Worm (Caenorhabditis elegans) whole organism, L3 larva: ENCODE data around the gene ZK673.6.
A peak's percentile ranks its signal among the peaks of the same experiment; 100 is the strongest.
"Not testable (repeated sequence)": the region's sequence is repeated elsewhere in the genome, so short reads cannot be mapped to it uniquely, and the experiment has no call there.

Experiments used
- R02D3.7 ChIP-seq: fragments of 150-350 bp; optimal IDR thresholded peaks from 2 replicates; lab custom pipeline; 2014; ENCODE audit warnings: missing biosample characterization, missing genetic modification characterization
- ZK546.5 ChIP-seq: sonication (generic microtip); optimal IDR thresholded peaks from 2 replicates; lab custom pipeline; 2017; ENCODE audit warnings: missing biosample characterization, missing genetic modification characterization
- aly-2 ChIP-seq: fragments of 150-350 bp; optimal IDR thresholded peaks from 2 replicates; lab custom pipeline; 2014; ENCODE audit warnings: missing biosample characterization, missing genetic modification characterization
- ama-1 ChIP-seq: fragments of 150-350 bp; optimal IDR thresholded peaks from 2 replicates; lab custom pipeline; 2018
- ceh-16 ChIP-seq: sonication (generic microtip); optimal IDR thresholded peaks from 2 replicates; lab custom pipeline; 2017; ENCODE audit warnings: missing biosample characterization, missing genetic modification characterization
- ceh-28 ChIP-seq: fragments of 150-350 bp; optimal IDR thresholded peaks from 2 replicates; lab custom pipeline; 2014; ENCODE audit warnings: missing biosample characterization, missing genetic modification reagents, missing genetic modification characterization
- ceh-82 ChIP-seq: fragments of 150-350 bp; optimal IDR thresholded peaks from 2 replicates; lab custom pipeline; 2014; ENCODE audit warnings: missing biosample characterization, missing genetic modification characterization
- ceh-9 ChIP-seq: sonication (generic microtip); optimal IDR thresholded peaks from 2 replicates; lab custom pipeline; 2018; ENCODE audit warnings: missing biosample characterization, missing genetic modification characterization
- daf-12 ChIP-seq: fragments of 150-350 bp; optimal IDR thresholded peaks from 2 replicates; lab custom pipeline; 2014; ENCODE audit warnings: missing biosample characterization, missing genetic modification reagents, missing genetic modification characterization
- egl-5 ChIP-seq: fragments of 150-350 bp; optimal IDR thresholded peaks from 2 replicates; lab custom pipeline; 2017; ENCODE audit warnings: missing biosample characterization, missing genetic modification reagents, missing genetic modification characterization, inconsistent platforms
- elt-1 ChIP-seq: fragments of 150-350 bp; optimal IDR thresholded peaks from 2 replicates; lab custom pipeline; 2014; ENCODE audit warnings: missing biosample characterization, missing genetic modification characterization
- elt-3 ChIP-seq, 3 experiments: fragments of 150-350 bp in 1 of 3; sonication (generic microtip) in 2 of 3; optimal IDR thresholded peaks; 2 replicates in 2 of 3; 4 replicates in 1 of 3; lab custom pipeline; 2014 to 2017; ENCODE audit warnings: missing biosample characterization in 3 of 3, missing genetic modification characterization in 3 of 3
- hmg-11 ChIP-seq: sonication (generic microtip); optimal IDR thresholded peaks from 2 replicates; lab custom pipeline; 2016; ENCODE audit warnings: missing genetic modification characterization, missing compliant biosample characterization
- jun-1 ChIP-seq: fragments of 150-350 bp; optimal IDR thresholded peaks from 2 replicates; lab custom pipeline; 2014; ENCODE audit warnings: missing biosample characterization, missing genetic modification reagents, missing genetic modification characterization
- lin-15B ChIP-seq: fragments of 150-350 bp; optimal IDR thresholded peaks from 2 replicates; lab custom pipeline; 2014; ENCODE audit warnings: missing biosample characterization, missing genetic modification characterization
- lin-39 ChIP-seq: fragments of 150-350 bp; optimal IDR thresholded peaks from 2 replicates; lab custom pipeline; 2018; ENCODE audit warnings: missing biosample characterization, missing genetic modification reagents, missing genetic modification characterization
- lsy-12 ChIP-seq: sonication (generic microtip); optimal IDR thresholded peaks from 2 replicates; lab custom pipeline; 2016; ENCODE audit warnings: mild to moderate bottlenecking, missing genetic modification characterization, missing compliant biosample characterization
- mdl-1 ChIP-seq: fragments of 150-350 bp; optimal IDR thresholded peaks from 2 replicates; lab custom pipeline; 2014; ENCODE audit warnings: missing biosample characterization, missing genetic modification characterization
- nfya-1 ChIP-seq: sonication (generic microtip); optimal IDR thresholded peaks from 2 replicates; lab custom pipeline; 2017; ENCODE audit warnings: missing genetic modification characterization, mild to moderate bottlenecking, missing compliant biosample characterization, antibody characterized with exemption, moderate library complexity; ENCODE audit not compliant: insufficient read depth
- nhr-12 ChIP-seq: fragments of 150-350 bp; optimal IDR thresholded peaks from 2 replicates; lab custom pipeline; 2014; ENCODE audit warnings: missing biosample characterization, missing genetic modification characterization
- nhr-23 ChIP-seq: fragments of 150-350 bp; optimal IDR thresholded peaks from 2 replicates; lab custom pipeline; 2014; ENCODE audit warnings: missing biosample characterization, missing genetic modification reagents, missing genetic modification characterization
- nhr-25 ChIP-seq: sonication (generic microtip); optimal IDR thresholded peaks from 2 replicates; lab custom pipeline; 2017; ENCODE audit warnings: missing biosample characterization, missing genetic modification characterization
- nhr-28 ChIP-seq: fragments of 150-350 bp; optimal IDR thresholded peaks from 2 replicates; lab custom pipeline; 2014; ENCODE audit warnings: missing biosample characterization, missing genetic modification characterization
- nhr-43 ChIP-seq: sonication (generic microtip); optimal IDR thresholded peaks from 2 replicates; lab custom pipeline; 2016; ENCODE audit warnings: mild to moderate bottlenecking, missing genetic modification characterization, missing compliant biosample characterization; ENCODE audit not compliant: poor library complexity, severe bottlenecking
- nhr-76 ChIP-seq: fragments of 150-350 bp; sonication (generic microtip); optimal IDR thresholded peaks from 5 replicates; lab custom pipeline; 2014; ENCODE audit warnings: missing biosample characterization, missing genetic modification characterization
- pha-4 ChIP-seq: fragments of 150-350 bp; optimal IDR thresholded peaks from 2 replicates; lab custom pipeline; 2014; ENCODE audit warnings: missing biosample characterization, missing genetic modification reagents, missing genetic modification characterization
- pqm-1 ChIP-seq: fragments of 150-350 bp; optimal IDR thresholded peaks from 2 replicates; lab custom pipeline; 2017; ENCODE audit warnings: missing biosample characterization, missing genetic modification characterization, inconsistent platforms
- skn-1 ChIP-seq: fragments of 150-350 bp; optimal IDR thresholded peaks from 2 replicates; lab custom pipeline; 2014; ENCODE audit warnings: missing biosample characterization, missing genetic modification characterization
- tbx-2 ChIP-seq: sonication (generic microtip); optimal IDR thresholded peaks from 2 replicates; lab custom pipeline; 2016; ENCODE audit warnings: mild to moderate bottlenecking, missing genetic modification characterization, missing compliant biosample characterization
- unc-62 ChIP-seq: fragments of 150-350 bp; sonication (generic microtip); optimal IDR thresholded peaks from 4 replicates; lab custom pipeline; 2014; ENCODE audit warnings: missing biosample characterization, missing genetic modification reagents, missing genetic modification characterization
- ztf-11 ChIP-seq: fragments of 150-350 bp; optimal IDR thresholded peaks from 2 replicates; lab custom pipeline; 2014; ENCODE audit warnings: missing biosample characterization, missing genetic modification characterization
- ztf-4 ChIP-seq: fragments of 150-350 bp; optimal IDR thresholded peaks from 2 replicates; lab custom pipeline; 2014; ENCODE audit warnings: missing biosample characterization, missing genetic modification characterization

ZK673.6 gene

DNA sequence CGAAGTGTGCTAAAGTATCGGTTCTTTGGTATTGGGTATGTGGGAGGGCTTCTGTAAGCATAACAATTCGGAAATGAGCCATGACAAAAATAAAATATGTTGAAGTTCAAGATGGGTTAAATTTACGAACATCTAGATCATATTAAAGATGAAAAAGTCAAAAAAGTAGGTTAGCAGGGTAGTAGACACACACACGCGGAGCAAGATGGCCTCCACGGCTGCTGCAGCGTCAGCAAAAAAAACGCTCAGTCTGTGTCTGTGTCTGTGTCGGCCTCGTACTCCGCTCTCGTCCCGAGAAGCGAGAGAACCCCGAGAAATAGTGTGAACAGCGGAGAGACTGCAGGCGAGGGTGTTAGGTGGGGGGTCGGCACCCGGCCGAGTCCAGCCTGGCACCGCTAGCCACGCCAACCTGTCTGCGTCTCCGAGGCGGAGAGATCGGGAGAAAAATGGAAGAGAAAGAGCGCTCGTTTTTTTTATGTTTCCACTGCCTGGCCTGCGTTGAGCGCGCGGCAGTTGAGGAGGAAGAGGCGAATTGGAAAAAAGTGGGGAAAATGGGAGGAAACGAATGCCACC is 38.4 kb upstream of the ZK673.6 start, which contains the start of gene myrf-1 (continued):
- TF ChIP-seq tbx-2 (tag; lab: Kevin White, UChicago): peak; percentile 88
- peak; percentile 85 for TF ChIP-seq egl-5

- TF ChIP-seq nhr-23 (tag; lab: Kevin White, UChicago): peak; percentile 55
- no peak for TF ChIP-seq ceh-16 (tag; lab: Kevin White, UChicago)
- TF ChIP-seq nhr-43 (tag; lab: Kevin White, UChicago): peak; percentile 74
- TF ChIP-seq ceh-28 (tag; lab: Kevin White, UChicago): peak; percentile 30
- peak; percentile 67 for TF ChIP-seq ama-1 (lab: Kevin White, UChicago)
- peak; percentile 22 for TF ChIP-seq R02D3.7 (tag; lab: Kevin White, UChicago)
- TF ChIP-seq nfya-1 (tag; lab: Kevin White, UChicago): peak; percentile 79
- TF ChIP-seq nhr-76: no peak
- TF ChIP-seq jun-1 (tag; lab: Kevin White, UChicago): no peak
- TF ChIP-seq mdl-1: peak; percentile 39
- TF ChIP-seq nhr-28 (tag; lab: Kevin White, UChicago): no peak
- peak; percentile 59 for TF ChIP-seq elt-1 (tag; lab: Kevin White, UChicago)
- TF ChIP-seq lsy-12: peak; percentile 46
- peak; percentile 52 for TF ChIP-seq lin-15B
- peak; percentile 51 for TF ChIP-seq hmg-11 (tag; lab: Kevin White, UChicago)
- no peak for TF ChIP-seq ceh-9 (tag; lab: Kevin White, UChicago)
- peak; percentile 50 for TF ChIP-seq lin-39
- TF ChIP-seq aly-2 (tag; lab: Kevin White, UChicago): no peak
- no peak for TF ChIP-seq ztf-4 (tag; lab: Kevin White, UChicago)
- peak; percentile 9 for TF ChIP-seq pha-4 (tag; lab: Kevin White, UChicago)
- no peak for TF ChIP-seq daf-12 (tag; lab: Kevin White, UChicago)
- peak; percentile 69 for TF ChIP-seq skn-1 (tag; lab: Kevin White, UChicago)
- peak; percentile 83 for TF ChIP-seq nhr-25 (tag; lab: Kevin White, UChicago)
- TF ChIP-seq pqm-1 (tag; lab: Kevin White, UChicago): peak; percentile 38
- peak; percentile 77 for TF ChIP-seq unc-62 (GFP tag; lab: Kevin White, UChicago)
- peak; percentile 51 for TF ChIP-seq egl-5
These were observed 37.4 kb upstream of the ZK673.6 start for ce11 chrII:10501578-10501977.

DNA sequence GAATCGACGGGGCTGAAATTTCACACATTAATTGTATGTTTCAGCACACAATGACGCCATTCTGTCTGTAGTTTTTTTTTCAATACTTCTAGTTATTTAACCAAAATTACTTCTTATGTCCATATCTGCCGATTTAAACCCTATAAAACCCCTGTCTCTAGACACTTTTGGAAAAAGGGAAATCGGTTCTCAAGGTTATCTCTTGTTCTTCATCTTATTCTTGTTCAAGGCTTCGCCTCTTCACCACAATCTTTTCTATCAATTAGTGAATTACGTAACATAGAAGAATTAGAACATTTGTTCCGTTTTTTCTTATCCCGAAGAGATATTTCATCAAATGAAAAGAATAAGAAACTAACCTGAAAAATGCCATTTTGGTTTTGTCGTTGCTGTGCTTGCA is 36.5 kb upstream of the ZK673.6 start:
- peak in 1 of 3 experiments; percentile 16 for TF ChIP-seq elt-3 (tag; optimal IDR thresholded peaks at IDR 0.05; lab: Kevin White, UChicago)
- no peak for TF ChIP-seq nhr-28 (tag; lab: Kevin White, UChicago)
- TF ChIP-seq nhr-25 (tag; lab: Kevin White, UChicago): peak; percentile 76
- TF ChIP-seq nhr-23 (tag; lab: Kevin White, UChicago): peak; percentile 82
- no peak for TF ChIP-seq nhr-12 (tag; lab: Kevin White, UChicago)
- no peak for TF ChIP-seq ZK546.5 (tag; lab: Kevin White, UChicago)
- no peak for TF ChIP-seq ceh-82 (tag; lab: Kevin White, UChicago)

ce11 chrII:10495912-10496311 is 31.8 kb upstream of the ZK673.6 start, which contains the start of gene ZK666.12:
Gene ZK666.12 (plus strand): TSS chrII:10496212.
- TF ChIP-seq nhr-25 (tag; lab: Kevin White, UChicago): no peak
- no peak for TF ChIP-seq ztf-11 (tag; lab: Kevin White, UChicago)
- TF ChIP-seq pqm-1 (tag; lab: Kevin White, UChicago): no peak

DNA sequence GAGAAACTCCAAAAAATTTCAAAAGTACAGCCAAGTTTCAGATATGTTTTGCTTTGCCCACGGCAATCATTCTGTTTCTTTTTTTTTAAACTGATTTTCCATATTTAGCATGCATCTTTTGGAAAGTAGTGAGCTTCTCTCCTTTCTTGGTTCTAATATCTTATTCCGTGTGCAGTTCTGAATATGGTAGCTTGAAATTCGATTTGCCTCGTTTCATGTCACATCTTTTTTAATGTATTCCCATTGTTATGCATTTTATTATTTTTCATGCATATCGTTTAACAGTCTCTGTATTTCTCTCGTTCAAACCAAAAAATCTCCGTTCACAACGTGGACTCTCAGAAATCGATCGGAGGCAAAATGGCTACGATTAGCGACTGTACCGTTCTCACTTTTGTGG is 30.3 kb upstream of the ZK673.6 start, which contains the start of gene ZK666.14:
TSS of gene ZK666.14 (plus strand) at position 301 of the 400 bp plus-strand sequence.
- TF ChIP-seq ztf-11 (tag; lab: Kevin White, UChicago) (no peak), hmg-11 (tag; lab: Kevin White, UChicago) (no peak)
- TF ChIP-seq, all 47 proteins: peak for 0

- TF ChIP-seq nhr-23 (tag; lab: Kevin White, UChicago); ama-1 (lab: Kevin White, UChicago); tbx-2 (tag; lab: Kevin White, UChicago): not testable (repeated sequence)
These were observed 28.9 kb upstream of the ZK673.6 start, which contains the start of gene ZK666.8 for ce11 chrII:10493034-10493433. Gene ZK666.8 (minus strand): TSS chrII:10493134.
